Worm (Caenorhabditis elegans): ENCODE data around the gene Y51H7C.8.

The Y51H7C.8 gene

DNA sequence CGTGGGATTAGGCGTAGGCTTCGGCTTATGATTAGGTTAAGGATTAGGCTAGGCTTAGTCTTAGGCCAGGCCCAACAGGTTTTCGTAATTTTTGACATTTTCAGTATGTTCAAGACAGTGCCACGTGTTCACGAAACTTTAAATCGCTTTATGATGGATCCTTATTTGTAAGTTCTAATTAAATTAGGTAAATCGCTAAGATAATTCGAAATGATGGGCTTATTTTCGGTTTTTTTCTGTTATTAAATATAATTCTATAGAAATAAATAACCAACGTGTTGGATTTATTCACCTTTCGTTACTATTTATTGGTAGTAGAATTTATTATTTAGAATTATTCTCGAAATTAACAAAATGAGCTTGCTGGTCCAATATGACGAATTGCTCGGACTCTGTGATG is at the start of gene Y51H7C.8:
Gene Y51H7C.8 (plus strand): TSS at position 301 of the 400 bp plus-strand sequence.
- TF ChIP-seq Y105C5A.15 (GFP tag; IDR thresholded peaks at IDR 0.05): no peak
- no peak for TF ChIP-seq lin-1 (GFP tag; IDR thresholded peaks at IDR 0.05)
- no peak for TF ChIP-seq nhr-25 (tag; optimal IDR thresholded peaks at IDR 0.05; ENCODE audit: borderline replicate concordance, insufficient read depth)
- no peak for TF ChIP-seq nhr-28 (tag; optimal IDR thresholded peaks at IDR 0.05)
- TF ChIP-seq mdl-1 (tag; optimal IDR thresholded peaks at IDR 0.05): no peak
- TF ChIP-seq nhr-76 (tag; optimal IDR thresholded peaks at IDR 0.05): no peak
- TF ChIP-seq vab-7 (GFP tag; IDR thresholded peaks at IDR 0.05): no peak
- no peak for TF ChIP-seq dmd-6 (GFP tag; IDR thresholded peaks at IDR 0.05)
- no peak for TF ChIP-seq mep-1 (tag; optimal IDR thresholded peaks at IDR 0.05)
- no peak for TF ChIP-seq ztf-7 (tag; optimal IDR thresholded peaks at IDR 0.05)
- no peak for TF ChIP-seq lim-7 (GFP tag; IDR thresholded peaks at IDR 0.05)
- TF ChIP-seq ZK546.5 (tag; optimal IDR thresholded peaks at IDR 0.05): no peak
- TF ChIP-seq zip-2 (tag; optimal IDR thresholded peaks at IDR 0.05): no peak

DNA sequence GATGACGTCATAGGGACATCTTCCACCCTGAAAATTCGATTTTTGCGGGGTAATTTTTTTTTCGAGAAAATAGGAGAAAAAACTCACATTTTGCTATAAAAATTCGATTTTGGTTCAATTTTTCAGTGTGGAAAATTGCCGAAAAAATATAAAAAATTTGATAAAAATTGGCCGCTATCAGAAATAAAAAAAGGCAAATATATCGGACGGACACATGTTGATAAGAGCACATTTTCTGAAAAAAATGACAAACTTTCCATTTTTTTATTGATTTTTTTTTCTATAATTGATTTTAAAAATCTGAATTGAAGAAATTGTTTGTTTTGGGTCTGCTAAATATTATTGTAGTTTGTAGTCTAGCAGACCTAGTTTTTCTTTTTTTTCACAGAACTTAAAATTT is 46.1 kb upstream of the Y51H7C.8 start, which contains the start of gene C13A10.1:
Gene C13A10.1 (minus strand): TSS at position 170 of the 400 bp plus-strand sequence.
- TF ChIP-seq nhr-11 (tag; optimal IDR thresholded peaks at IDR 0.05) (no peak), ceh-28 (tag; optimal IDR thresholded peaks at IDR 0.05) (no peak), nhr-48 (tag; optimal IDR thresholded peaks at IDR 0.05) (no peak), dmd-6 (GFP tag; IDR thresholded peaks at IDR 0.05) (peak; percentile 19; the same call in 1 of the 2 replicates), attf-4 (tag; optimal IDR thresholded peaks at IDR 0.05) (no peak), skn-1 (tag; optimal IDR thresholded peaks at IDR 0.05) (no peak), sdz-12 (GFP tag; optimal IDR thresholded peaks at IDR 0.05) (no peak), mxl-3 (GFP tag; optimal IDR thresholded peaks at IDR 0.05) (no peak), daf-19 (GFP tag; conservative IDR thresholded peaks at IDR 0.05) (no peak), ama-1 (optimal IDR thresholded peaks at IDR 0.05) (no peak), aha-1 (tag) (no peak), nhr-28 (tag; optimal IDR thresholded peaks at IDR 0.05) (peak; percentile 40), pqm-1 (tag; optimal IDR thresholded peaks at IDR 0.05) (peak; percentile 67)

DNA sequence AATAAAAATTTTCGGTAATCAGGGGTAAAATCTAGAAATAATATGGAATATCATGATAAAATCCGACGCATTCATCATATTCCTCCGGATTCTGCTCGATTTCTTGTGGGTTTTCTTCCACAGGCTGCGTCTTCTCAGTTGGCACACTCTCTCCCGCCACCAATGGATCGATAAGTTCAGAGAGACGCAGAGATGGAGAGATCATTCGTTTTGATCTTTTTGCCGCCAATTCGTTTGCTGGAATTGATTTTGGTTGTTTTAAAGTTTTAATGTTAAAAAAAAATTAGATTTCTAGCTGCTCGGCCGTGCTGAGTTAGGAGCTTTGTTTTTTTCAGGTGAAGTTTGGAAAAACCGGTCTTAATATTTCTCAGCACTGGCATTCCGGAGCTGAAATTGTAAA is 44.3 kb upstream of the Y51H7C.8 start:
- no peak for TF ChIP-seq daf-8 (GFP tag; IDR thresholded peaks at IDR 0.05)
- TF ChIP-seq spr-3 (GFP tag; optimal IDR thresholded peaks at IDR 0.05): no peak
- no peak for TF ChIP-seq daf-19 (GFP tag; conservative IDR thresholded peaks at IDR 0.05)
- no peak for TF ChIP-seq mdl-1 (tag; optimal IDR thresholded peaks at IDR 0.05)
- no peak for TF ChIP-seq pha-4 (GFP tag; IDR thresholded peaks at IDR 0.05)
- TF ChIP-seq pha-4 (tag; optimal IDR thresholded peaks at IDR 0.05): no peak
- TF ChIP-seq nhr-41 (GFP tag; IDR thresholded peaks at IDR 0.05): no peak
- no peak for TF ChIP-seq hmg-1.1 (GFP tag; IDR thresholded peaks at IDR 0.05)

DNA sequence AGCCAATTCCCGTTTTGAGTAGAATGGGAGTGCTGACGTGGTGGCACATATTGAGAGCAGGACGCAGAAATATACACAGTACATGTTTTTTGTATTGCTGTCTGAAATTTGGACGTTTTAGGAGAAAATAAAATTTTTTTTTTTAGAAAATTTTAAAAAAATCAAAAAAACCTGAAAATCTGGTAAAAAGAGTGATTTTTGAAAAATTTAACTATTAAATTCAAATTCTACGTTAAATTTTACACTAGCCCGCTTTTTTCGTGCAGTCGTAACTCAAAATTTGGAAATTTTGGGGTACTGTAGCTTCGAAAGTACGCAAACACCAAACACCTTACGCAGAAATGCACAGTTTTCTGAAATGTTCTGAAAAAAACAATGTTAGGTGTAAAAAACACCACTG is 43.7 kb upstream of the Y51H7C.8 start, which contains the start of gene C13A10.2:
Gene C13A10.2 (minus strand): TSS at position 101 of the 400 bp plus-strand sequence.
- TF ChIP-seq mes-2 (tag; optimal IDR thresholded peaks at IDR 0.05; ENCODE audit: poor library complexity, severe bottlenecking) (no peak), lin-13 (GFP tag; optimal IDR thresholded peaks at IDR 0.05) (peak; percentile 70), aha-1 (tag) (peak; percentile 12)

DNA sequence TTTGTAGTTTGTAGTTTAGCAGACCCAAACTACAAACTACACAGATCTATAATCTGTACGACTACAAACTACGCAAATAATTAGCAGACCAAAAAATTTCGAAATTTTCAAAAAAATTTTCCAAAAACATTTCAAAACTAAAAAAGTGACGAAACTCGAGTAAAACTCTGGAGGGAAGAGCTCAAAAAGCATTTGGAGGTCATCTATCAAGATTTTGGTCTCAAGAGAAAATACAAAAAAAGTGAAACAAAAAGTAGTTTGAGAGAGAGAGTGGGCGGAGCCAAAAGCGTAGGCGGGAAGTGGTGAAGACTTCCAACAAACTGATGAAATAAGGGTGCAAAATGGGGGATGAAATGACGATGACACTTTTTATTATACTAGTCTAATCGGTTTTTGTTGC is 41.3 kb upstream of the Y51H7C.8 start:
- TF ChIP-seq nhr-10 (tag; optimal IDR thresholded peaks at IDR 0.05): no peak
- peak; percentile 18 for TF ChIP-seq aha-1 (tag)
- TF ChIP-seq lin-39 (tag; optimal IDR thresholded peaks at IDR 0.05): no peak
- TF ChIP-seq mdl-1 (tag; optimal IDR thresholded peaks at IDR 0.05): no peak
- 0 out of 2 replicates have a peak, but pooled peaks have one; percentile 33 for TF ChIP-seq hmg-1.1 (GFP tag; IDR thresholded peaks at IDR 0.05)
- TF ChIP-seq tag-97 (GFP tag; IDR thresholded peaks at IDR 0.05): no peak
- TF ChIP-seq ceh-62 (tag; optimal IDR thresholded peaks at IDR 0.05): no peak
- TF ChIP-seq ceh-44 (GFP tag; IDR thresholded peaks at IDR 0.05): no peak
- no peak for TF ChIP-seq F37D6.2 (tag; optimal IDR thresholded peaks at IDR 0.05)
- peak in 1 of 2 experiments; percentile 85 for TF ChIP-seq unc-62 (GFP tag; optimal IDR thresholded peaks at IDR 0.05 in 1 of 2)
- TF ChIP-seq unc-62 (tag; optimal IDR thresholded peaks at IDR 0.05): no peak
- no peak for TF ChIP-seq fos-1 (tag; optimal IDR thresholded peaks at IDR 0.05)

All from whole organism, L4 larva.